Worm (Caenorhabditis elegans) whole organism, L4 larva: ENCODE data around the gene ulp-1.

ENCODE experiments used
- R02D3.7 ChIP-seq: fragments of 150-350 bp; sonication (generic microtip); optimal IDR thresholded peaks from 3 replicates; lab custom pipeline; 2014; ENCODE audit warnings: missing biosample characterization, missing genetic modification characterization
- ZK546.5 ChIP-seq, 2 experiments: sonication (generic microtip); optimal IDR thresholded peaks; 2 replicates each; lab custom pipeline; 2017; ENCODE audit warnings: missing biosample characterization in 2 of 2, missing genetic modification characterization in 2 of 2
- ama-1 ChIP-seq: fragments of 150-350 bp; optimal IDR thresholded peaks from 2 replicates; lab custom pipeline; 2014; ENCODE audit warnings: inconsistent platforms, mixed read lengths
- ceh-20 ChIP-seq: fragments of 200-800 bp; sonication (Bioruptor generic); IDR thresholded peaks from 2 replicates; pipeline ENCODE4 v1.3.6; 2022; ENCODE audit warnings: missing genetic modification reagents, missing genetic modification characterization, missing compliant biosample characterization
- ceh-28 ChIP-seq: fragments of 150-350 bp; optimal IDR thresholded peaks from 2 replicates; lab custom pipeline; 2014; ENCODE audit warnings: missing biosample characterization, missing genetic modification reagents, missing genetic modification characterization
- daf-12 ChIP-seq: fragments of 150-350 bp; optimal IDR thresholded peaks from 2 replicates; lab custom pipeline; 2014; ENCODE audit warnings: missing biosample characterization, missing genetic modification reagents, missing genetic modification characterization
- dpl-1 ChIP-seq: fragments of 150-350 bp; optimal IDR thresholded peaks from 2 replicates; lab custom pipeline; 2014; ENCODE audit warnings: missing biosample characterization, missing genetic modification reagents, missing genetic modification characterization
- hlh-30 ChIP-seq: sonication (generic microtip); optimal IDR thresholded peaks from 2 replicates; lab custom pipeline; 2017; ENCODE audit warnings: antibody characterized with exemption, mild to moderate bottlenecking, missing genetic modification characterization, missing compliant biosample characterization; ENCODE audit not compliant: insufficient read depth
- lin-39 ChIP-seq: fragments of 150-350 bp; optimal IDR thresholded peaks from 2 replicates; lab custom pipeline; 2014; ENCODE audit warnings: missing biosample characterization, missing genetic modification reagents, missing genetic modification characterization
- mdl-1 ChIP-seq, 2 experiments: fragments of 150-350 bp in 1 of 2; sonication (generic microtip) in 1 of 2; optimal IDR thresholded peaks; 2 replicates each; lab custom pipeline; 2014 to 2017; ENCODE audit warnings: missing biosample characterization in 2 of 2, missing genetic modification characterization in 2 of 2
- mep-1 ChIP-seq: fragments of 150-350 bp; sonication (generic microtip); optimal IDR thresholded peaks from 3 replicates; lab custom pipeline; 2014; ENCODE audit warnings: missing biosample characterization, missing genetic modification characterization
- nhr-28 ChIP-seq: fragments of 150-350 bp; optimal IDR thresholded peaks from 2 replicates; lab custom pipeline; 2014; ENCODE audit warnings: missing biosample characterization, missing genetic modification characterization
- tra-1 ChIP-seq: fragments of 200-800 bp; sonication (Bioruptor generic); IDR thresholded peaks from 2 replicates; pipeline ENCODE4 v1.3.6; 2022; ENCODE audit warnings: missing genetic modification reagents, missing genetic modification characterization, missing compliant biosample characterization
- zag-1 ChIP-seq: fragments of 150-350 bp; optimal IDR thresholded peaks from 2 replicates; lab custom pipeline; 2014; ENCODE audit warnings: missing biosample characterization, missing genetic modification characterization

DNA sequence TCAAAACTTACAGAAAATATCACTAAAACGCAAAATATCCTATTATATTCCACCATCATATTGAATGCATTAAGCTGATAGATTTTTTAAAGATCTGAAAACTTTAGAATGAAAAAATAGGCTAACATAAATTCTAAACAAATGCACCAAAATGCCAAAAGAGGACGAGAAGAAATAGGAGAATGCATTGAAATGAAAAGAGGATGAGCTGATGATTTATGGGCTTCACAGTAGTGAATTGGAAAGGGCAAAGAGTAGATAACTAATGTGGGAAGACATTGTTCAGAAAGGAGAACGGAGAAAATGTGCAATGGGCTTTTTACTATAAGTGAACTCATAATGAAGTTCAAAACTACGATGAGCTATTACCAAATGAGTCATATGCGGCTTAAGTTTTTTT is 47.9 kb upstream of the ulp-1 start, which contains the start of gene cutl-19:
- TF ChIP-seq ceh-20 (GFP tag; lab: Robert Waterston, UW) (no peak), ZK546.5 (tag; optimal IDR thresholded peaks at IDR 0.05; lab: Kevin White, UChicago) (no peak), daf-12 (tag; lab: Kevin White, UChicago) (no peak), zag-1 (tag; lab: Kevin White, UChicago) (no peak), ceh-28 (no peak), R02D3.7 (tag; lab: Kevin White, UChicago) (no peak), lin-39 (tag; lab: Kevin White, UChicago) (no peak), tra-1 (GFP tag; lab: Robert Waterston, UW) (no peak), hlh-30 (tag; lab: Kevin White, UChicago) (no peak), mdl-1 (tag; optimal IDR thresholded peaks at IDR 0.05; lab: Kevin White, UChicago) (no peak), dpl-1 (no peak), ama-1 (lab: Kevin White, UChicago) (no peak), mep-1 (tag; lab: Kevin White, UChicago) (no peak), nhr-28 (no peak)
